Worm (Caenorhabditis elegans) whole organism, young adult: ENCODE measurements around the gene mec-14.

Source experiments
- B0336.3 ChIP-seq: fragments of 200-800 bp; sonication (Bioruptor generic); IDR thresholded peaks from 2 replicates; pipeline ENCODE4 v1.3.6; 2022; ENCODE audit warnings: missing genetic modification characterization, missing compliant biosample characterization
- C17E4.6 ChIP-seq: fragments of 200-800 bp; sonication (Bioruptor generic); IDR thresholded peaks from 2 replicates; pipeline ENCODE4 v1.3.6; 2022; ENCODE audit warnings: missing genetic modification reagents, missing genetic modification characterization, missing compliant biosample characterization
- F33H1.4 ChIP-seq: fragments of 200-800 bp; sonication (Bioruptor generic); IDR thresholded peaks from 2 replicates; pipeline ENCODE4 v1.3.6; 2022; ENCODE audit warnings: missing genetic modification reagents, missing genetic modification characterization, missing compliant biosample characterization
- K11D2.4 ChIP-seq: fragments of 200-800 bp; sonication (Bioruptor generic); IDR thresholded peaks from 2 replicates; pipeline ENCODE4 v1.3.6; 2022; ENCODE audit warnings: missing genetic modification reagents, missing genetic modification characterization, missing compliant biosample characterization
- T26A5.8 ChIP-seq: sonication (generic microtip); optimal IDR thresholded peaks from 2 replicates; lab custom pipeline; 2016; ENCODE audit warnings: missing genetic modification characterization, missing compliant biosample characterization
- Y56A3A.18 ChIP-seq: fragments of 200-800 bp; sonication (Bioruptor generic); IDR thresholded peaks from 2 replicates; pipeline ENCODE4 v1.3.6; 2022; ENCODE audit warnings: missing genetic modification reagents, missing genetic modification characterization, missing compliant biosample characterization
- Y67H2A.10 ChIP-seq: fragments of 200-800 bp; sonication (Bioruptor generic); conservative IDR thresholded peaks from 2 replicates; pipeline ENCODE4 v1.3.6; 2022; ENCODE audit warnings: missing genetic modification reagents, missing genetic modification characterization, missing compliant biosample characterization
- ZK185.1 ChIP-seq: sonication (generic microtip); optimal IDR thresholded peaks from 2 replicates; lab custom pipeline; 2016; ENCODE audit warnings: mild to moderate bottlenecking, missing genetic modification characterization, missing compliant biosample characterization; ENCODE audit not compliant: poor library complexity, severe bottlenecking
- akir-1 ChIP-seq: fragments of 200-800 bp; sonication (Bioruptor generic); optimal IDR thresholded peaks from 2 replicates; lab custom pipeline; 2018; ENCODE audit warnings: mild to moderate bottlenecking, missing genetic modification characterization, moderate library complexity, missing compliant biosample characterization
- aptf-2 ChIP-seq: fragments of 200-800 bp; sonication (Bioruptor generic); conservative IDR thresholded peaks from 2 replicates; pipeline ENCODE4 v1.3.6; 2022; ENCODE audit warnings: missing genetic modification reagents, missing genetic modification characterization, missing compliant biosample characterization
- attf-5 ChIP-seq: fragments of 200-800 bp; sonication (Bioruptor generic); optimal IDR thresholded peaks from 2 replicates; lab custom pipeline; 2018; ENCODE audit warnings: mild to moderate bottlenecking, missing genetic modification characterization, missing compliant biosample characterization
- attf-6 ChIP-seq: fragments of 200-800 bp; sonication (Bioruptor generic); IDR thresholded peaks from 2 replicates; pipeline ENCODE4 v1.3.6; 2022; ENCODE audit warnings: missing genetic modification reagents, missing genetic modification characterization, missing compliant biosample characterization
- bed-2 ChIP-seq: fragments of 200-800 bp; sonication (Bioruptor generic); IDR thresholded peaks from 2 replicates; pipeline ENCODE4 v1.3.6; 2022; ENCODE audit warnings: missing genetic modification reagents, missing genetic modification characterization, missing compliant biosample characterization
- ccch-3 ChIP-seq: fragments of 200-800 bp; sonication (Bioruptor generic); optimal IDR thresholded peaks from 2 replicates; lab custom pipeline; 2018; ENCODE audit warnings: mild to moderate bottlenecking, missing genetic modification characterization, missing compliant biosample characterization
- cebp-2 ChIP-seq: fragments of 200-800 bp; sonication (Bioruptor generic); IDR thresholded peaks from 2 replicates; pipeline ENCODE4 v1.3.6; 2022; ENCODE audit warnings: missing genetic modification characterization, missing compliant biosample characterization
- ceh-58 ChIP-seq: fragments of 200-800 bp; sonication (Bioruptor generic); IDR thresholded peaks from 2 replicates; pipeline ENCODE4 v1.3.6; 2022; ENCODE audit warnings: missing genetic modification characterization, missing compliant biosample characterization
- ceh-91 ChIP-seq: fragments of 200-800 bp; sonication (Bioruptor generic); IDR thresholded peaks from 2 replicates; pipeline ENCODE4 v1.3.6; 2022; ENCODE audit warnings: missing genetic modification reagents, missing genetic modification characterization, missing compliant biosample characterization
- dpff-1 ChIP-seq: sonication (generic microtip); optimal IDR thresholded peaks from 2 replicates; lab custom pipeline; 2017; ENCODE audit warnings: mild to moderate bottlenecking, missing genetic modification characterization, missing compliant biosample characterization
- dpl-1 ChIP-seq: fragments of 150-350 bp; optimal IDR thresholded peaks from 2 replicates; lab custom pipeline; 2014; ENCODE audit warnings: missing biosample characterization, missing genetic modification reagents, missing genetic modification characterization
- efl-1 ChIP-seq: fragments of 150-350 bp; optimal IDR thresholded peaks from 2 replicates; lab custom pipeline; 2014; ENCODE audit warnings: missing biosample characterization, missing genetic modification reagents, missing genetic modification characterization
- gei-17 ChIP-seq: fragments of 200-800 bp; sonication (Bioruptor generic); optimal IDR thresholded peaks from 2 replicates; lab custom pipeline; 2018; ENCODE audit warnings: mild to moderate bottlenecking, missing genetic modification characterization, missing compliant biosample characterization
- hmg-20 ChIP-seq: fragments of 200-800 bp; sonication (Bioruptor generic); IDR thresholded peaks from 2 replicates; pipeline ENCODE4 v1.3.6; 2022; ENCODE audit warnings: missing genetic modification reagents, missing genetic modification characterization, missing compliant biosample characterization
- let-526 ChIP-seq: fragments of 200-800 bp; sonication (Bioruptor generic); IDR thresholded peaks from 2 replicates; pipeline ENCODE4 v1.3.6; 2022; ENCODE audit warnings: missing genetic modification reagents, missing genetic modification characterization, missing compliant biosample characterization
- lin-26 ChIP-seq: fragments of 200-800 bp; sonication (Bioruptor generic); IDR thresholded peaks from 2 replicates; pipeline ENCODE4 v1.3.6; 2022; ENCODE audit warnings: missing genetic modification reagents, missing genetic modification characterization, missing compliant biosample characterization
- lin-35 ChIP-seq, 3 experiments: fragments of 150-350 bp in 2 of 3; sonication (generic microtip) in 1 of 3; optimal IDR thresholded peaks; 2 replicates each; lab custom pipeline; 2014 to 2018; ENCODE audit warnings: missing biosample characterization in 3 of 3, missing genetic modification characterization in 3 of 3, missing genetic modification reagents in 3 of 3
- lin-40 ChIP-seq: sonication (generic microtip); optimal IDR thresholded peaks from 2 replicates; lab custom pipeline; 2016; ENCODE audit warnings: missing genetic modification characterization, mild to moderate bottlenecking, missing compliant biosample characterization, missing genotype, missing genetic modification reagents
- lin-54 ChIP-seq: fragments of 200-800 bp; sonication (Bioruptor generic); optimal IDR thresholded peaks from 2 replicates; lab custom pipeline; 2018; ENCODE audit warnings: mild to moderate bottlenecking, missing genetic modification characterization, missing compliant biosample characterization
- lir-1 ChIP-seq: fragments of 200-800 bp; sonication (Bioruptor generic); conservative IDR thresholded peaks from 2 replicates; pipeline ENCODE4 v1.3.6; 2022; ENCODE audit warnings: missing genetic modification reagents, missing genetic modification characterization, missing compliant biosample characterization
- lsl-1 ChIP-seq: fragments of 200-800 bp; sonication (Bioruptor generic); optimal IDR thresholded peaks from 2 replicates; lab custom pipeline; 2018; ENCODE audit warnings: mild to moderate bottlenecking, missing genetic modification characterization, moderate library complexity, missing compliant biosample characterization
- madf-6 ChIP-seq: fragments of 200-800 bp; sonication (Bioruptor generic); IDR thresholded peaks from 2 replicates; pipeline ENCODE4 v1.3.6; 2022; ENCODE audit warnings: missing genetic modification reagents, missing genetic modification characterization, missing compliant biosample characterization
- mes-4 ChIP-seq: sonication (generic microtip); optimal IDR thresholded peaks from 2 replicates; lab custom pipeline; 2016; ENCODE audit warnings: missing genotype, missing genetic modification characterization, missing compliant biosample characterization
- nfya-2 ChIP-seq: fragments of 200-800 bp; sonication (Bioruptor generic); IDR thresholded peaks from 2 replicates; pipeline ENCODE4 v1.3.6; 2022; ENCODE audit warnings: missing genetic modification reagents, missing genetic modification characterization, missing compliant biosample characterization
- nhr-179 ChIP-seq: sonication (generic microtip); optimal IDR thresholded peaks from 2 replicates; lab custom pipeline; 2016; ENCODE audit warnings: mild to moderate bottlenecking, missing genetic modification characterization, missing compliant biosample characterization
- nhr-80 ChIP-seq: sonication (generic microtip); optimal IDR thresholded peaks from 2 replicates; lab custom pipeline; 2016; ENCODE audit warnings: missing genetic modification characterization, missing compliant biosample characterization
- pha-4 ChIP-seq: fragments of 150-350 bp; sonication (generic microtip); optimal IDR thresholded peaks from 2 replicates; lab custom pipeline; 2014; ENCODE audit warnings: missing biosample characterization, missing genetic modification reagents, missing genetic modification characterization
- repo-1 ChIP-seq: sonication (generic microtip); optimal IDR thresholded peaks from 2 replicates; lab custom pipeline; 2017; ENCODE audit warnings: mild to moderate bottlenecking, missing genetic modification characterization, missing compliant biosample characterization
- sea-2 ChIP-seq: fragments of 200-800 bp; sonication (Bioruptor generic); IDR thresholded peaks from 2 replicates; pipeline ENCODE4 v1.3.6; 2022; ENCODE audit warnings: missing genetic modification characterization, missing compliant biosample characterization
- snpc-1.1 ChIP-seq: sonication (generic microtip); optimal IDR thresholded peaks from 2 replicates; lab custom pipeline; 2017; ENCODE audit warnings: missing genetic modification characterization, mild to moderate bottlenecking, missing compliant biosample characterization, antibody characterized with exemption, moderate library complexity, missing genotype, missing genetic modification reagents; ENCODE audit not compliant: insufficient read depth
- snpc-1.3 ChIP-seq: sonication (generic microtip); optimal IDR thresholded peaks from 2 replicates; lab custom pipeline; 2017; ENCODE audit warnings: missing genetic modification characterization, mild to moderate bottlenecking, missing compliant biosample characterization, antibody characterized with exemption, moderate library complexity, missing genotype, missing genetic modification reagents; ENCODE audit not compliant: insufficient read depth
- snpc-3.4 ChIP-seq: sonication (generic microtip); optimal IDR thresholded peaks from 2 replicates; lab custom pipeline; 2017; ENCODE audit warnings: missing genetic modification characterization, mild to moderate bottlenecking, missing compliant biosample characterization, antibody characterized with exemption, moderate library complexity, missing genotype, missing genetic modification reagents
- somi-1 ChIP-seq: fragments of 200-800 bp; sonication (Bioruptor generic); optimal IDR thresholded peaks from 2 replicates; lab custom pipeline; 2018; ENCODE audit warnings: mild to moderate bottlenecking, missing genetic modification characterization, missing compliant biosample characterization
- tbp1 ChIP-seq: fragments of 200-800 bp; sonication (Bioruptor generic); optimal IDR thresholded peaks from 2 replicates; lab custom pipeline; 2018; ENCODE audit warnings: mild to moderate bottlenecking, missing genetic modification characterization, missing compliant biosample characterization
- tlf-1 ChIP-seq: fragments of 200-800 bp; sonication (Bioruptor generic); optimal IDR thresholded peaks from 2 replicates; lab custom pipeline; 2018; ENCODE audit warnings: mild to moderate bottlenecking, missing genetic modification characterization, missing compliant biosample characterization
- unc-130 ChIP-seq: sonication (generic microtip); optimal IDR thresholded peaks from 2 replicates; lab custom pipeline; 2016; ENCODE audit warnings: missing genetic modification reagents, missing genetic modification characterization, missing compliant biosample characterization
- xnd-1 ChIP-seq: sonication (generic microtip); optimal IDR thresholded peaks from 2 replicates; lab custom pipeline; 2016; ENCODE audit warnings: missing genotype, missing genetic modification reagents, missing genetic modification characterization, missing compliant biosample characterization
- ztf-22 ChIP-seq: fragments of 200-800 bp; sonication (Bioruptor generic); optimal IDR thresholded peaks from 2 replicates; lab custom pipeline; 2018; ENCODE audit warnings: mild to moderate bottlenecking, missing genetic modification characterization, moderate library complexity, missing compliant biosample characterization
- ztf-25 ChIP-seq: fragments of 200-800 bp; sonication (Bioruptor generic); IDR thresholded peaks from 2 replicates; pipeline ENCODE4 v1.3.6; 2022; ENCODE audit warnings: missing genetic modification reagents, missing genetic modification characterization, missing compliant biosample characterization

mec-14 gene

DNA sequence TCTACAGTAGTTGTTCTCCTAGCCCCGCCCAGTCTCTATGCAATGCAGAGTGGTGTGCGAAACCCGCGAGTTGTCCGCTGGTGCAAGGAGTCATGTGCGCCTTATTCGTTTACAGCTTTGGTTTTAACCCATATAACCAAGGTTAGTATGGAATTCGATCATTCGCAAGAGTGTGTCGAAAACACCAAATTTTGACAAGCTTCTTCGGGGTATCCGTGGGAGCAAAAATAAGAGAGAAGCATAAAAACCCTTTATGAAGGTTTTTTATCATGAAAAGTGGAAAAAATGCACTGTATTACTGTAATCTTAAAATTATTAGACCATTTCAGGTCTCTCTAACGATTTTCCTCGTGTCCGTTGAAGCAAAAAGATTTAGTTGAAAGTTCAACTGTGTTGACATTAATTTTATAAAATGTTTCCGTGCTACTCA, 50.6 kb downstream of the mec-14 start (continued):
- TF ChIP-seq attf-6 (peak; percentile 96), nfya-2 (no peak), aptf-2 (GFP tag; lab: Robert Waterston, UW) (no peak), madf-6 (GFP tag; lab: Robert Waterston, UW) (peak; percentile 64), lsl-1 (GFP tag; lab: Kevin White, UChicago) (peak; percentile 71), T26A5.8 (no peak), unc-130 (GFP tag; lab: Kevin White, UChicago) (no peak), cebp-2 (GFP tag; lab: Robert Waterston, UW) (no peak), gei-17 (GFP tag; lab: Kevin White, UChicago) (no peak), ceh-91 (peak; percentile 51; the same call in 1 of the 2 replicates), B0336.3 (no peak), akir-1 (no peak), hmg-20 (0 out of 2 replicates have a peak, but pooled peaks have one; percentile 47)

DNA sequence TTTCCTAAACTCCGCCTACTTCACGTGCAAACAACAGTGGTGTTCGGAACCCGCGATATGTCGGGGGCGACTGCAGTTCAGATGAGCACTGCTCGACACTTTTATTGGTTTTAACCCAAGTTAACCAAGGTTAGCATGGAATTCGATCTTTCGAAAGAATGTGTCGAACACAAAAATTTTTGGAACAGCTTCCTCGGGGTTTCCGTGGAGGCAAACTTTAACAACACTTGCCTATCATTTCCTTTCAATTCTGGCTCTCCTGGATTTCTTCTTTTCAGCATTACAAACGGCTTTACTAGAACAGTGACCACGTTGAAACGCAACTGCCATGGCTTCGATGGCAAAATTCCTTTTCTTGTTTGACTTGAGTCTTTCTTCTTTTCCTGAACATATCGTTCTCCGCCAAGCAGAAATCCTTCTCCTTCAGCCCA, 51.5 kb downstream of the mec-14 start:
- TF ChIP-seq nhr-179 (tag; lab: Kevin White, UChicago): no peak
- TF ChIP-seq snpc-1.1 (tag; lab: Kevin White, UChicago): peak; percentile 100
- TF ChIP-seq lin-54 (GFP tag; lab: Kevin White, UChicago): peak; percentile 82
- no peak for TF ChIP-seq dpl-1
- peak; percentile 51; the same call in 1 of the 2 replicates for TF ChIP-seq C17E4.6
- no peak for TF ChIP-seq pha-4
- peak; percentile 88 for TF ChIP-seq madf-6 (GFP tag; lab: Robert Waterston, UW)
- peak in 1 of 3 experiments; percentile 27 for TF ChIP-seq lin-35 (GFP tag; optimal IDR thresholded peaks at IDR 0.05; lab: Kevin White, UChicago)
- peak; percentile 82 for TF ChIP-seq tbp1
- TF ChIP-seq snpc-1.3: peak; percentile 95
- peak; percentile 72; the same call in 1 of the 2 replicates for TF ChIP-seq Y56A3A.18 (GFP tag; lab: Robert Waterston, UW)
- TF ChIP-seq ztf-25 (GFP tag; lab: Robert Waterston, UW): 0 out of 2 replicates have a peak, but pooled peaks have one; percentile 36
- TF ChIP-seq T26A5.8: peak; percentile 13
- TF ChIP-seq efl-1 (GFP tag; lab: Kevin White, UChicago): no peak
- no peak for TF ChIP-seq ceh-58 (GFP tag; lab: Robert Waterston, UW)
- TF ChIP-seq attf-6: peak; percentile 97
- TF ChIP-seq sea-2 (GFP tag; lab: Robert Waterston, UW): no peak
- TF ChIP-seq ZK185.1 (tag; lab: Kevin White, UChicago): no peak
- peak; percentile 43 for TF ChIP-seq lin-40 (tag; lab: Kevin White, UChicago)
- no peak for TF ChIP-seq ztf-22 (GFP tag; lab: Kevin White, UChicago)
- peak; percentile 49; the same call in 1 of the 2 replicates for TF ChIP-seq lir-1 (GFP tag; lab: Robert Waterston, UW)
- no peak for TF ChIP-seq cebp-2 (GFP tag; lab: Robert Waterston, UW)
- TF ChIP-seq dpff-1 (tag; lab: Kevin White, UChicago): peak; percentile 90
- TF ChIP-seq mes-4: peak; percentile 1
- peak; percentile 99 for TF ChIP-seq snpc-3.4 (tag; lab: Kevin White, UChicago)
- peak; percentile 67 for TF ChIP-seq lin-26 (GFP tag; lab: Robert Waterston, UW)
- TF ChIP-seq repo-1 (tag; lab: Kevin White, UChicago): peak; percentile 89
- peak; percentile 51; the same call in 1 of the 2 replicates for TF ChIP-seq F33H1.4 (GFP tag; lab: Robert Waterston, UW)
- peak; percentile 63 for TF ChIP-seq nhr-80 (tag; lab: Kevin White, UChicago)
- no peak for TF ChIP-seq bed-2
- peak; percentile 22 for TF ChIP-seq xnd-1
- TF ChIP-seq tlf-1 (GFP tag; lab: Kevin White, UChicago): peak; percentile 76
- TF ChIP-seq let-526 (GFP tag; lab: Robert Waterston, UW): no peak
- TF ChIP-seq K11D2.4 (GFP tag; lab: Robert Waterston, UW): no peak
- peak; percentile 21 for TF ChIP-seq attf-5 (GFP tag; lab: Kevin White, UChicago)
- no peak for TF ChIP-seq somi-1 (GFP tag; lab: Kevin White, UChicago)
- TF ChIP-seq lsl-1 (GFP tag; lab: Kevin White, UChicago): peak; percentile 70
- TF ChIP-seq ccch-3 (GFP tag; lab: Kevin White, UChicago): no peak
- no peak for TF ChIP-seq Y67H2A.10 (GFP tag; lab: Robert Waterston, UW)
